Worm (Caenorhabditis elegans) whole organism, L4 larva: ENCODE data around the gene ipla-2.
A peak's percentile ranks its signal among the peaks of the same experiment; 100 is the strongest.

ENCODE experiments used
- F10B5.3 ChIP-seq: sonication (generic microtip); optimal IDR thresholded peaks from 2 replicates; lab custom pipeline; 2016; ENCODE audit warnings: mild to moderate bottlenecking, missing genetic modification characterization, missing compliant biosample characterization
- T26A8.4 ChIP-seq: fragments of 200-800 bp; sonication (Bioruptor generic); IDR thresholded peaks from 2 replicates; pipeline ENCODE4 v1.3.6; 2022; ENCODE audit warnings: missing genetic modification characterization, missing compliant biosample characterization
- ZK546.5 ChIP-seq, 2 experiments: sonication (generic microtip); optimal IDR thresholded peaks; 2 replicates each; lab custom pipeline; 2017; ENCODE audit warnings: missing biosample characterization in 2 of 2, missing genetic modification characterization in 2 of 2
- arid-1 ChIP-seq: fragments of 200-800 bp; sonication (Bioruptor generic); conservative IDR thresholded peaks from 2 replicates; pipeline ENCODE4 v1.3.6; 2022; ENCODE audit warnings: missing genetic modification reagents, missing genetic modification characterization, missing compliant biosample characterization
- ceh-28 ChIP-seq: fragments of 150-350 bp; optimal IDR thresholded peaks from 2 replicates; lab custom pipeline; 2014; ENCODE audit warnings: missing biosample characterization, missing genetic modification reagents, missing genetic modification characterization
- ceh-82 ChIP-seq: sonication (generic microtip); optimal IDR thresholded peaks from 2 replicates; lab custom pipeline; 2017; ENCODE audit warnings: missing biosample characterization, missing genetic modification characterization
- ctbp-1 ChIP-seq: fragments of 200-800 bp; sonication (Bioruptor generic); IDR thresholded peaks from 2 replicates; pipeline ENCODE4 v1.3.6; 2022; ENCODE audit warnings: missing genetic modification reagents, missing genetic modification characterization, missing compliant biosample characterization
- daf-19 ChIP-seq: fragments of 200-800 bp; sonication (Bioruptor generic); conservative IDR thresholded peaks from 2 replicates; pipeline ENCODE4 v1.3.6; 2022; ENCODE audit warnings: missing genetic modification characterization, missing compliant biosample characterization
- daf-8 ChIP-seq: fragments of 200-800 bp; sonication (Bioruptor generic); IDR thresholded peaks from 2 replicates; pipeline ENCODE4 v1.3.6; 2022; ENCODE audit warnings: missing genetic modification characterization, missing compliant biosample characterization
- dpl-1 ChIP-seq: fragments of 150-350 bp; optimal IDR thresholded peaks from 2 replicates; lab custom pipeline; 2014; ENCODE audit warnings: missing biosample characterization, missing genetic modification reagents, missing genetic modification characterization
- duxl-1 ChIP-seq: sonication (generic microtip); optimal IDR thresholded peaks from 2 replicates; lab custom pipeline; 2016; ENCODE audit warnings: mild to moderate bottlenecking, missing genetic modification characterization, moderate library complexity, missing compliant biosample characterization; ENCODE audit not compliant: poor library complexity
- egl-43 ChIP-seq: fragments of 200-800 bp; sonication (Bioruptor generic); IDR thresholded peaks from 2 replicates; pipeline ENCODE4 v1.3.6; 2022; ENCODE audit warnings: missing genetic modification reagents, missing genetic modification characterization, missing compliant biosample characterization
- fkh-10 ChIP-seq: fragments of 150-350 bp; optimal IDR thresholded peaks from 2 replicates; lab custom pipeline; 2014; ENCODE audit warnings: missing biosample characterization, missing genetic modification reagents, missing genetic modification characterization
- lim-7 ChIP-seq: fragments of 200-800 bp; sonication (Bioruptor generic); IDR thresholded peaks from 2 replicates; pipeline ENCODE4 v1.3.6; 2022; ENCODE audit warnings: missing genetic modification characterization, missing compliant biosample characterization
- lin-38 ChIP-seq: fragments of 200-800 bp; sonication (Bioruptor generic); IDR thresholded peaks from 2 replicates; pipeline ENCODE4 v1.3.6; 2022; ENCODE audit warnings: missing genetic modification reagents, missing genetic modification characterization, missing compliant biosample characterization
- lir-3 ChIP-seq: sonication (generic microtip); optimal IDR thresholded peaks from 2 replicates; lab custom pipeline; 2016; ENCODE audit warnings: mild to moderate bottlenecking, missing genetic modification characterization, missing compliant biosample characterization
- lsy-2 ChIP-seq, 2 experiments: fragments of 150-350 bp in 1 of 2; sonication (generic microtip) in 1 of 2; optimal IDR thresholded peaks; 2 replicates each; lab custom pipeline; 2014 to 2017; ENCODE audit warnings: missing biosample characterization in 2 of 2, missing genetic modification characterization in 2 of 2
- mdl-1 ChIP-seq, 2 experiments: fragments of 150-350 bp in 1 of 2; sonication (generic microtip) in 1 of 2; optimal IDR thresholded peaks; 2 replicates each; lab custom pipeline; 2014 to 2017; ENCODE audit warnings: missing biosample characterization in 2 of 2, missing genetic modification characterization in 2 of 2
- mdt-29 ChIP-seq: fragments of 200-800 bp; sonication (Bioruptor generic); IDR thresholded peaks from 2 replicates; pipeline ENCODE4 v1.3.6; 2022; ENCODE audit warnings: missing genetic modification reagents, missing genetic modification characterization, missing compliant biosample characterization
- mes-2 ChIP-seq: sonication (generic microtip); optimal IDR thresholded peaks from 2 replicates; lab custom pipeline; 2016; ENCODE audit warnings: missing genotype, mild to moderate bottlenecking, missing genetic modification characterization, missing compliant biosample characterization; ENCODE audit not compliant: poor library complexity, severe bottlenecking
- nhr-25 ChIP-seq: sonication (generic microtip); optimal IDR thresholded peaks from 2 replicates; lab custom pipeline; 2017; ENCODE audit warnings: missing genetic modification characterization, mild to moderate bottlenecking, missing compliant biosample characterization, antibody characterized with exemption, moderate library complexity, borderline replicate concordance; ENCODE audit not compliant: insufficient read depth
- nhr-28 ChIP-seq: fragments of 150-350 bp; optimal IDR thresholded peaks from 2 replicates; lab custom pipeline; 2014; ENCODE audit warnings: missing biosample characterization, missing genetic modification characterization
- nhr-42 ChIP-seq: fragments of 200-800 bp; sonication (Bioruptor generic); IDR thresholded peaks from 2 replicates; pipeline ENCODE4 v1.3.6; 2022; ENCODE audit warnings: missing genetic modification characterization, missing compliant biosample characterization
- nhr-6 ChIP-seq: fragments of 150-350 bp; optimal IDR thresholded peaks from 2 replicates; lab custom pipeline; 2014; ENCODE audit warnings: missing biosample characterization, missing genetic modification characterization
- nhr-76 ChIP-seq: fragments of 150-350 bp; optimal IDR thresholded peaks from 2 replicates; lab custom pipeline; 2014; ENCODE audit warnings: missing biosample characterization, missing genetic modification characterization
- nhr-77 ChIP-seq: fragments of 150-350 bp; optimal IDR thresholded peaks from 2 replicates; lab custom pipeline; 2014; ENCODE audit warnings: missing biosample characterization, missing genetic modification characterization
- pha-4 ChIP-seq, 2 experiments: fragments of 150-350 bp in 1 of 2; fragments of 200-800 bp in 1 of 2; sonication (Bioruptor generic) in 1 of 2; IDR thresholded peaks in 1 of 2; optimal IDR thresholded peaks in 1 of 2; 2 replicates each; pipeline versions ENCODE4 v1.3.6 to Lab custom; 2014 to 2022; ENCODE audit warnings: missing genetic modification characterization in 2 of 2, missing genetic modification reagents in 2 of 2, missing biosample characterization in 1 of 2, missing compliant biosample characterization in 1 of 2
- pqm-1 ChIP-seq: sonication (generic microtip); optimal IDR thresholded peaks from 2 replicates; lab custom pipeline; 2017; ENCODE audit warnings: missing biosample characterization, missing genetic modification characterization
- rbr-2 ChIP-seq: sonication (generic microtip); optimal IDR thresholded peaks from 2 replicates; lab custom pipeline; 2016; ENCODE audit warnings: missing genotype, missing genetic modification characterization, missing compliant biosample characterization
- sdz-12 ChIP-seq: fragments of 200-800 bp; sonication (Bioruptor generic); optimal IDR thresholded peaks from 2 replicates; lab custom pipeline; 2018; ENCODE audit warnings: mild to moderate bottlenecking, missing genetic modification characterization, missing compliant biosample characterization
- spr-3 ChIP-seq: fragments of 200-800 bp; sonication (Bioruptor generic); optimal IDR thresholded peaks from 2 replicates; lab custom pipeline; 2018; ENCODE audit warnings: mild to moderate bottlenecking, missing genetic modification characterization, missing compliant biosample characterization
- tag-97 ChIP-seq: fragments of 200-800 bp; sonication (Bioruptor generic); IDR thresholded peaks from 2 replicates; pipeline ENCODE4 v1.3.6; 2022; ENCODE audit warnings: missing genetic modification characterization, missing compliant biosample characterization
- unc-62 ChIP-seq, 3 experiments: fragments of 150-350 bp in 1 of 3; sonication (generic microtip); optimal IDR thresholded peaks in 2 of 3; peaks in 1 of 3; 1 replicate in 1 of 3; 2 replicates in 2 of 3; lab custom pipeline; 2014 to 2017; ENCODE audit warnings: missing biosample characterization in 3 of 3, missing genetic modification characterization in 3 of 3, missing genetic modification reagents in 3 of 3, missing genotype in 1 of 3
- ztf-11 ChIP-seq: fragments of 150-350 bp; optimal IDR thresholded peaks from 2 replicates; lab custom pipeline; 2014; ENCODE audit warnings: missing biosample characterization, missing genetic modification characterization

Gene ipla-2

DNA sequence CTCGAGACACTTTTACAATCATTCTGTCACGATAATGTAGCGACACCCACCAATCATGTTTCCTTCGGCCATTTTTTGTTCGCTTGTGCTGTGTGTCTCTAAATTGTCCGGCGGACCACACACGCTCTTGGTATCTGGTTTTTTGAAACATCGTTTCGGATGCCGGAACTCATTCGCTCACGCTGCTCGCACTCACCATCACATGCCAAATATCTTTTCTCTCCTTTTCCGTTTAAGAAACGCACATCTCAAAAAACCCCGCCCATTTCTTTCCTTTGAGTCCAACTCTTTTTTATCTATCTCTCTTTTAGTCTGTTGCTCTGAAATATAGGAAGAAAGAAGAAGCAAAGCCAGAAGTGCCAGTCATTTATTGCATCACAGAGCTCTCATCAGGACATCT is 39.3 kb downstream of the ipla-2 start, which contains the start of gene F36G3.3:
TSS of gene F36G3.3 (plus strand) at position 306 of the 400 bp plus-strand sequence.
- TF ChIP-seq lim-7 (GFP tag; lab: Robert Waterston, UW) (no peak), fkh-10 (GFP tag; lab: Kevin White, UChicago) (peak; percentile 54), mdt-29 (GFP tag; lab: Robert Waterston, UW) (no peak), ctbp-1 (peak; percentile 48; the same call in 1 of the 2 replicates), duxl-1 (tag; lab: Kevin White, UChicago) (no peak), spr-3 (no peak), lsy-2 (tag; optimal IDR thresholded peaks at IDR 0.05; lab: Kevin White, UChicago) (peak in 1 of 2 experiments; percentile 19), mdl-1 (tag; optimal IDR thresholded peaks at IDR 0.05; lab: Kevin White, UChicago) (peak in 1 of 2 experiments; percentile 20), rbr-2 (tag; lab: Kevin White, UChicago) (no peak), ceh-28 (no peak), nhr-76 (tag; lab: Kevin White, UChicago) (no peak), arid-1 (no peak), daf-19 (GFP tag; lab: Robert Waterston, UW) (no peak), pha-4 (GFP tag; IDR thresholded peaks at IDR 0.05; lab: Robert Waterston, UW) (no peak), pha-4 (tag; optimal IDR thresholded peaks at IDR 0.05; lab: Kevin White, UChicago) (no peak), nhr-77 (no peak), tag-97 (GFP tag; lab: Robert Waterston, UW) (no peak), mes-2 (tag; lab: Kevin White, UChicago) (no peak)

DNA sequence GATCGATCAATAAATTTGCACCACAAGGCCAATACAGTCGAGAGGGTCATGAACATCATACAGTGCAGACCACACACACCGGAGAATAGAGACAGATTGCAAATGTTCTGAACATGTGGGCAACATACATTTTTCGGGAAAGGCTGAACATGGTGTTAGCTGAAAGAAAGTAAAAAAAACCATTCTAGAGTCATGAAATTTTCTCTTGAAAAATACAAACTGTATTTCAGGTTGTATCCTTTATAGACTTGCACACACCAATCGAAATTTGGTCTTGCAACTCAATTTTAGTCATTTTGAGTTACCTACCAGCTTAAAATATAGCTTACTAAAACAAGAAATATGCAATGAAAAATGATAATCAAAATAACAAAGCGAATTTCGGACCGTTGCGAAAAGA is 41.8 kb downstream of the ipla-2 start:
- TF ChIP-seq ZK546.5 (tag; optimal IDR thresholded peaks at IDR 0.05; lab: Kevin White, UChicago) (no peak), unc-62 (GFP tag; optimal IDR thresholded peaks at IDR 0.05 in 1 of 2; lab: Kevin White, UChicago) (peak in 1 of 2 experiments; percentile 93), unc-62 (tag; optimal IDR thresholded peaks at IDR 0.05; lab: Kevin White, UChicago) (no peak)

DNA sequence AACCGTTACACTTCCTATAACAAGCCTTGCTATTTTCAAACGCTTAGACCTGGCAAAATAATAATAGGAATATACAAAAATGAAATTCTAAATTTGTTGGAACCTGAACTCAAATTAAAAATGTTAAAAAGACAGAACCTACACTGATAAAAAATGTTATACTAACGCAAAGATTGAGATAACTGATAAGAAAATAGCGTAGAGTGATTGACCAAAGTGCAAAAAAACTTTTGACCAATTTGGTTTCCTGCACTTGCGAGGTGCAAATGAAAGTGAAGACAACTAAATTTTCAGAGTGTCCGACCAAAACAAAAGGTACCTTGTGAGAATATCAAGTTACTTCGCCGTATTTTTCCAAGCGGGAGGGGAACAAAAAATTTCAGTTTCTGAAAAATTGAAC is 42.3 kb downstream of the ipla-2 start:
- TF ChIP-seq pqm-1 (tag; lab: Kevin White, UChicago) = peak; percentile 60
- TF ChIP-seq lin-38 (GFP tag; lab: Robert Waterston, UW) = no peak

DNA sequence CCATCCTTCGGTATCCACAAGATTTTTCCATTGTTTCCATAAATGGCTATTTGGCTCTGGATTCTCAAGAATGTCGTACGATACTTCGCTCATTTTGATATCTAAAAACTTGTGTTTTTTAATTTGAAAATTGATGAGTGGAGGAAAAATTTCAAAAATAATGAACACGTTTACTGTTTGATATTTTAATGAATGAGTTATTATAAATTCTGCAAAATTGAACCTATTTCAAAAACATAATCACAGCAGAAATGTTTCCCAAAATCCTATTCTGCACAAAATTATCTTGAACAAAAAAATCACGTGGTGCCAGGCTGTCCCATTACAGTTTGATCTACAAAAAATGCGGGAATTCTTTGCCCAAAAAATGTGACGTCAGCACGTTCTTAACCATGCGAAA is 43.7 kb downstream of the ipla-2 start, which contains the start of gene F36G3.2:
TSS of gene F36G3.2 (minus strand) at position 101 of the 400 bp plus-strand sequence.
- TF ChIP-seq nhr-6 (tag; lab: Kevin White, UChicago) = no peak
- TF ChIP-seq daf-8 = no peak
- TF ChIP-seq T26A8.4 (GFP tag; lab: Robert Waterston, UW) = no peak
- TF ChIP-seq ceh-82 (tag; lab: Kevin White, UChicago) = no peak
- no peak for TF ChIP-seq dpl-1
- no peak for TF ChIP-seq nhr-77
- no peak for TF ChIP-seq egl-43 (GFP tag; lab: Robert Waterston, UW)
- no peak for TF ChIP-seq spr-3
- no peak for TF ChIP-seq nhr-28 (tag; lab: Kevin White, UChicago)
- TF ChIP-seq F10B5.3 (tag; lab: Kevin White, UChicago) = no peak
- TF ChIP-seq sdz-12 (GFP tag; lab: Kevin White, UChicago) = no peak
- TF ChIP-seq lir-3 (tag; lab: Kevin White, UChicago) = no peak
- TF ChIP-seq nhr-42 (GFP tag; lab: Robert Waterston, UW) = no peak
- no peak for TF ChIP-seq ztf-11 (tag; lab: Kevin White, UChicago)
- TF ChIP-seq nhr-25 (tag; lab: Kevin White, UChicago) = no peak
